Fruit fly (Drosophila melanogaster) whole organism, adult: ENCODE results near the gene CG12118.

Experiments
- CG12768 ChIP-seq: fragments of 200-800 bp; sonication (Bioruptor generic); optimal IDR thresholded peaks from 2 replicates; lab custom pipeline; 2017; ENCODE audit warnings: missing biosample characterization, missing genetic modification characterization, mild to moderate bottlenecking, moderate library complexity, missing genetic modification reagents
- CG14711 ChIP-seq: fragments of 200-800 bp; sonication (Bioruptor generic); optimal IDR thresholded peaks from 2 replicates; lab custom pipeline; 2018; ENCODE audit warnings: missing biosample characterization, mild to moderate bottlenecking, missing genetic modification characterization, moderate library complexity
- CG1620 ChIP-seq: fragments of 200-800 bp; sonication (Bioruptor generic); optimal IDR thresholded peaks from 2 replicates; lab custom pipeline; 2016; ENCODE audit warnings: missing biosample characterization, missing genetic modification characterization
- CG33017 ChIP-seq: fragments of 200-800 bp; sonication (Bioruptor generic); optimal IDR thresholded peaks from 2 replicates; lab custom pipeline; 2018; ENCODE audit warnings: missing biosample characterization, mild to moderate bottlenecking, missing genetic modification characterization, moderate library complexity
- CG7045 ChIP-seq: fragments of 200-800 bp; sonication (Bioruptor generic); optimal IDR thresholded peaks from 2 replicates; lab custom pipeline; 2017; ENCODE audit warnings: missing biosample characterization, mild to moderate bottlenecking, missing genetic modification characterization
- CG7101 ChIP-seq: fragments of 200-800 bp; sonication (Bioruptor generic); optimal IDR thresholded peaks from 2 replicates; lab custom pipeline; 2018; ENCODE audit warnings: missing biosample characterization, mild to moderate bottlenecking, missing genetic modification characterization, moderate library complexity
- Clk ChIP-seq: fragments of 200-800 bp; sonication (Bioruptor generic); optimal IDR thresholded peaks from 2 replicates; lab custom pipeline; 2017; ENCODE audit warnings: missing biosample characterization, missing genetic modification characterization
- Hr96 ChIP-seq: fragments of 200-800 bp; sonication (Bioruptor generic); optimal IDR thresholded peaks from 2 replicates; lab custom pipeline; 2016; ENCODE audit warnings: missing biosample characterization, missing genetic modification characterization
- bab1 ChIP-seq: fragments of 200-800 bp; sonication (Bioruptor generic); optimal IDR thresholded peaks from 3 replicates; lab custom pipeline; 2019; ENCODE audit warnings: missing biosample characterization, mild to moderate bottlenecking, missing genetic modification characterization, moderate library complexity
- cic ChIP-seq: fragments of 200-800 bp; sonication (Bioruptor generic); optimal IDR thresholded peaks from 2 replicates; lab custom pipeline; 2017; ENCODE audit warnings: missing biosample characterization, mild to moderate bottlenecking, missing genetic modification characterization, moderate library complexity
- ovo ChIP-seq: fragments of 200-800 bp; sonication (Bioruptor generic); optimal IDR thresholded peaks from 2 replicates; lab custom pipeline; 2016; ENCODE audit warnings: missing biosample characterization, missing genetic modification characterization
- tj ChIP-seq: fragments of 200-800 bp; sonication (Bioruptor generic); optimal IDR thresholded peaks from 3 replicates; lab custom pipeline; 2017; ENCODE audit warnings: missing biosample characterization, mild to moderate bottlenecking, missing genetic modification characterization, moderate library complexity

- TF ChIP-seq Clk = no peak
- TF ChIP-seq CG14711 (tag; lab: Kevin White, UChicago) = no peak
- no peak for TF ChIP-seq CG12768 (GFP tag; lab: Kevin White, UChicago)
- no peak for TF ChIP-seq CG1620
- no peak for TF ChIP-seq ovo (GFP tag; lab: Kevin White, UChicago)
- no peak for TF ChIP-seq cic (GFP tag; lab: Kevin White, UChicago)
- TF ChIP-seq Hr96 (GFP tag; lab: Kevin White, UChicago) = no peak
- TF ChIP-seq CG7045 (GFP tag; lab: Kevin White, UChicago) = no peak
- no peak for TF ChIP-seq bab1 (GFP tag; lab: Kevin White, UChicago)
- TF ChIP-seq CG33017 (tag; lab: Kevin White, UChicago) = no peak
- TF ChIP-seq CG7101 (tag; lab: Kevin White, UChicago) = no peak
- no peak for TF ChIP-seq tj (GFP tag; lab: Kevin White, UChicago)
These were observed 40.3 kb upstream of the CG12118 start, which contains the start of gene Ir8a for dm6 chrX:9236485-9236884.
